5 fruit fly cellular contexts compared by ENCODE assay signal in the genomic region with DNA sequence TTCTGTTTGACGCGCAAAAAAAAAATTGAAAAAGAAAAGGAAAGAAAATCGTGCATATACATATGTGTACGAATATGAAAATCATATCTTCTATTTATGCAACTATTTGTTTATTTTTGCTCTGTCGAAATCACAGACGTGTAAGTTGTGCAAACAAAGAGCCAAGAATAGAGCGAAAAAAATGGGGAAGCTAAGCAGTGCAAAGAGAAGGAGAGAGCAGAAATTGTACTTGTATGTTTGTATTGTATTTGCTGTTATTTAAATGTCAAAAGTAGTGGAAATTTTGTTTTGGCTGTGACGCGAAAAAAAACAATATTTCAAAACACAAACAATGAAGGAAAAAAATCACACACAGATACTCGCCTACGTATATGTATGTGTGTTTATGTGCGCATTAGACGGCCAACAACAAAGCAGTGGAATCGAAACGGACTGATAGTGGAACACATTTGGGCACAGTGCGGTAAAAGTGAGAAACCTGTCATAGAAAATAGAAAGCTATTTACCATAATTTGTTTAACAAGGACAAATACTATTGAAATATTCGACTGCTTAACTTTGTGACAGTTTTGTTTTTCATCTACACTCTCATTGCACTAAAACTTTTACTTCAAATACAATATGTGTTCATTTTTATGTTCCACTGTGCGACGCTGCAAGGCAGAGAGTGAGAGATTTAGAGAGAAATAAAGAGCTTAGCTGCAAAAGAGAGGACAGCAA.
TF ChIP-seq lines count a peak whose summit lies in the region.

No protein-coding gene starts in this region.

- peak; percentile 40 for TF ChIP-seq CTCF in whole organism, embryonic (GFP tag; optimal IDR thresholded peaks at IDR 0.05; lab: Kevin White, UChicago)

TF ChIP-seq in whole organism, adult, 20 proteins besides CTCF, POLR2A, EP300 and RAD21 (continues in another document):
- TF ChIP-seq Clk (GFP tag; optimal IDR thresholded peaks at IDR 0.05; lab: Kevin White, UChicago) (peak; percentile 69), Hr96 (GFP tag; optimal IDR thresholded peaks at IDR 0.05; lab: Kevin White, UChicago) (peak; percentile 93), CG14711 (tag; optimal IDR thresholded peaks at IDR 0.05; lab: Kevin White, UChicago) (peak; percentile 91), CG5204 (GFP tag; optimal IDR thresholded peaks at IDR 0.05; lab: Kevin White, UChicago) (peak; percentile 83), CG12768 (GFP tag; optimal IDR thresholded peaks at IDR 0.05; lab: Kevin White, UChicago) (peak; percentile 88), cic (GFP tag; optimal IDR thresholded peaks at IDR 0.05; lab: Kevin White, UChicago) (peak; percentile 68), cnc (optimal IDR thresholded peaks at IDR 0.05; lab: Kevin White, UChicago) (no peak), CG1620 (GFP tag; optimal IDR thresholded peaks at IDR 0.05; lab: Kevin White, UChicago) (peak; percentile 82), tj (GFP tag; optimal IDR thresholded peaks at IDR 0.05; lab: Kevin White, UChicago) (peak; percentile 78), bab1 (GFP tag; optimal IDR thresholded peaks at IDR 0.05; lab: Kevin White, UChicago) (peak; percentile 95), Crg-1 (GFP tag; optimal IDR thresholded peaks at IDR 0.05; lab: Kevin White, UChicago) (peak; percentile 75), CG33017 (tag; optimal IDR thresholded peaks at IDR 0.05; lab: Kevin White, UChicago) (peak; percentile 89), CG11617 (GFP tag; optimal IDR thresholded peaks at IDR 0.05; lab: Kevin White, UChicago) (peak; percentile 93), ovo (GFP tag; optimal IDR thresholded peaks at IDR 0.05; lab: Kevin White, UChicago) (peak; percentile 64), Mnt (GFP tag; optimal IDR thresholded peaks at IDR 0.05; lab: Kevin White, UChicago) (peak; percentile 87), CG7045 (GFP tag; optimal IDR thresholded peaks at IDR 0.05; lab: Kevin White, UChicago) (peak; percentile 89)

TF ChIP-seq in whole organism, embryonic, 481 proteins besides CTCF, POLR2A, EP300 and RAD21 (continues in another document):
- TF ChIP-seq CG10979 (tag; optimal IDR thresholded peaks at IDR 0.05; lab: Kevin White, UChicago) (peak; percentile 94), CG10321 (GFP tag; IDR thresholded peaks at IDR 0.05; lab: Robert Waterston, UW) (peak; percentile 71), lab (GFP tag; optimal IDR thresholded peaks at IDR 0.05; lab: Kevin White, UChicago) (peak; percentile 96), CG34224 (GFP tag; IDR thresholded peaks at IDR 0.05; lab: Robert Waterston, UW; ENCODE audit: partially characterized antibody) (no peak; the same call in 2 of the 3 replicates), CG12769 (tag; optimal IDR thresholded peaks at IDR 0.05; lab: Kevin White, UChicago) (peak; percentile 96), Stat92E (GFP tag; optimal IDR thresholded peaks at IDR 0.05; lab: Kevin White, UChicago) (peak in 1 of 3 experiments; percentile 71), CG2202 (tag; optimal IDR thresholded peaks at IDR 0.05; lab: Kevin White, UChicago) (peak; percentile 89), CG12744 (GFP tag; optimal IDR thresholded peaks at IDR 0.05; lab: Kevin White, UChicago) (peak; percentile 91), Hr78 (GFP tag; optimal IDR thresholded peaks at IDR 0.05; lab: Kevin White, UChicago) (peak in 1 of 2 experiments; percentile 75), MTF-1 (GFP tag; optimal IDR thresholded peaks at IDR 0.05; lab: Kevin White, UChicago; ENCODE audit: borderline replicate concordance) (peak; percentile 82), tll (GFP tag; optimal IDR thresholded peaks at IDR 0.05; lab: Kevin White, UChicago) (no peak), CoRest (tag; optimal IDR thresholded peaks at IDR 0.05; lab: Kevin White, UChicago) (peak; percentile 93), CG13624 (GFP tag; optimal IDR thresholded peaks at IDR 0.05; lab: Kevin White, UChicago) (peak; percentile 91), zfh1 (GFP tag; IDR thresholded peaks at IDR 0.05; lab: Robert Waterston, UW) (peak; percentile 96), Nf-YA (GFP tag; IDR thresholded peaks at IDR 0.05; lab: Robert Waterston, UW) (peak; percentile 90)

TF ChIP-seq in whole organism, prepupa, 60 proteins besides CTCF, POLR2A, EP300 and RAD21 (continues in another document):
- peak; percentile 96 for TF ChIP-seq svp (GFP tag; lab: Kevin White, UChicago)
- peak; percentile 95 for TF ChIP-seq pdm3 (GFP tag; optimal IDR thresholded peaks at IDR 0.05; lab: Kevin White, UChicago)
- TF ChIP-seq CG6854 (GFP tag; optimal IDR thresholded peaks at IDR 0.05; lab: Kevin White, UChicago): peak; percentile 73
- peak; percentile 94 for TF ChIP-seq Eip75B (GFP tag; optimal IDR thresholded peaks at IDR 0.05; lab: Kevin White, UChicago)
- TF ChIP-seq Ets96B (tag; optimal IDR thresholded peaks at IDR 0.05; lab: Kevin White, UChicago): peak; percentile 90
- TF ChIP-seq Sox14 (GFP tag; optimal IDR thresholded peaks at IDR 0.05; lab: Kevin White, UChicago): peak; percentile 96
- TF ChIP-seq CG6163 (GFP tag; IDR thresholded peaks at IDR 0.05; lab: Robert Waterston, UW): peak; percentile 96
- TF ChIP-seq CG1621 (tag; optimal IDR thresholded peaks at IDR 0.05; lab: Kevin White, UChicago): peak; percentile 87
- peak; percentile 59 for TF ChIP-seq Blimp-1 (GFP tag; optimal IDR thresholded peaks at IDR 0.05; lab: Kevin White, UChicago)
- TF ChIP-seq ss (GFP tag; optimal IDR thresholded peaks at IDR 0.05; lab: Kevin White, UChicago): peak; percentile 70 to 83
- peak; percentile 90 for TF ChIP-seq CG34406 (GFP tag; optimal IDR thresholded peaks at IDR 0.05; lab: Kevin White, UChicago)
- TF ChIP-seq CG8632 (GFP tag; optimal IDR thresholded peaks at IDR 0.05; lab: Kevin White, UChicago): peak; percentile 88
- peak; percentile 92 for TF ChIP-seq vri (GFP tag; optimal IDR thresholded peaks at IDR 0.05; lab: Kevin White, UChicago)
- peak; percentile 95 for TF ChIP-seq CG4318 (GFP tag; optimal IDR thresholded peaks at IDR 0.05; lab: Kevin White, UChicago)
- peak; percentile 68 for TF ChIP-seq fkh (GFP tag; optimal IDR thresholded peaks at IDR 0.05; lab: Kevin White, UChicago)
- TF ChIP-seq CG8119 (GFP tag; IDR thresholded peaks at IDR 0.05; lab: Robert Waterston, UW): peak; percentile 98
- peak; percentile 95 for TF ChIP-seq net (GFP tag; optimal IDR thresholded peaks at IDR 0.05; lab: Kevin White, UChicago)
- peak; percentile 92 for TF ChIP-seq CG6792 (GFP tag; optimal IDR thresholded peaks at IDR 0.05; lab: Kevin White, UChicago)

TF ChIP-seq in whole organism, pupa, 21 proteins besides CTCF, POLR2A, EP300 and RAD21 (continues in another document):
- TF ChIP-seq CG13204 (GFP tag; optimal IDR thresholded peaks at IDR 0.05; lab: Kevin White, UChicago) (peak; percentile 53), CG34367 (tag; optimal IDR thresholded peaks at IDR 0.05; lab: Kevin White, UChicago) (peak; percentile 89), Pif1A (GFP tag; optimal IDR thresholded peaks at IDR 0.05; lab: Kevin White, UChicago) (peak; percentile 97), CG8301 (tag; optimal IDR thresholded peaks at IDR 0.05; lab: Kevin White, UChicago) (peak; percentile 96), CG14655 (GFP tag; optimal IDR thresholded peaks at IDR 0.05; lab: Kevin White, UChicago) (peak; percentile 96), Pif1B (GFP tag; optimal IDR thresholded peaks at IDR 0.05; lab: Kevin White, UChicago) (peak; percentile 90), CG15710 (tag; optimal IDR thresholded peaks at IDR 0.05; lab: Kevin White, UChicago) (peak; percentile 82), Snoo (tag; optimal IDR thresholded peaks at IDR 0.05; lab: Kevin White, UChicago) (peak; percentile 89), CG10348 (GFP tag; IDR thresholded peaks at IDR 0.05; lab: Robert Waterston, UW) (peak; percentile 82), CG9948 (tag; optimal IDR thresholded peaks at IDR 0.05; lab: Kevin White, UChicago) (peak; percentile 91), CG12605 (GFP tag; IDR thresholded peaks at IDR 0.05; lab: Robert Waterston, UW) (peak; percentile 96), fd96Ca (GFP tag; IDR thresholded peaks at IDR 0.05; lab: Robert Waterston, UW) (peak; percentile 97), gl (tag; optimal IDR thresholded peaks at IDR 0.05; lab: Kevin White, UChicago) (peak; percentile 86), EcR (GFP tag; optimal IDR thresholded peaks at IDR 0.05; lab: Kevin White, UChicago) (no peak), CG32121 (GFP tag; IDR thresholded peaks at IDR 0.05; lab: Robert Waterston, UW) (peak; percentile 97), CG8159 (tag; optimal IDR thresholded peaks at IDR 0.05; lab: Kevin White, UChicago) (peak; percentile 87), CG17806 (tag; optimal IDR thresholded peaks at IDR 0.05; lab: Kevin White, UChicago) (peak; percentile 92), Ets98B (GFP tag; IDR thresholded peaks at IDR 0.05; lab: Robert Waterston, UW) (peak; percentile 98), CG4496 (GFP tag; IDR thresholded peaks at IDR 0.05; lab: Robert Waterston, UW) (peak; percentile 98)

TF ChIP-seq in whole organism, wandering third instar larva, 38 proteins besides CTCF, POLR2A, EP300 and RAD21 (continues in another document):
- TF ChIP-seq OdsH (GFP tag; optimal IDR thresholded peaks at IDR 0.05; lab: Kevin White, UChicago): peak; percentile 93
- peak; percentile 67 for TF ChIP-seq Jra (GFP tag; optimal IDR thresholded peaks at IDR 0.05; lab: Kevin White, UChicago)
- no peak for TF ChIP-seq Abd-B (GFP tag; optimal IDR thresholded peaks at IDR 0.05; lab: Kevin White, UChicago)
- no peak for TF ChIP-seq Myc (optimal IDR thresholded peaks at IDR 0.05; lab: Kevin White, UChicago)
- TF ChIP-seq woc (GFP tag; optimal IDR thresholded peaks at IDR 0.05; lab: Kevin White, UChicago): peak; percentile 93
- TF ChIP-seq fru (GFP tag; optimal IDR thresholded peaks at IDR 0.05; lab: Kevin White, UChicago): peak; percentile 96
- peak; percentile 96 for TF ChIP-seq h (GFP tag; optimal IDR thresholded peaks at IDR 0.05; lab: Kevin White, UChicago)
- peak; percentile 42 for TF ChIP-seq dsf (GFP tag; optimal IDR thresholded peaks at IDR 0.05; lab: Kevin White, UChicago; ENCODE audit: borderline replicate concordance)
- peak; percentile 27 for TF ChIP-seq GATAd (GFP tag; optimal IDR thresholded peaks at IDR 0.05; lab: Kevin White, UChicago)
- no peak for TF ChIP-seq Vsx2 (GFP tag; optimal IDR thresholded peaks at IDR 0.05; lab: Kevin White, UChicago; ENCODE audit: partially characterized antibody)
- peak; percentile 78 for TF ChIP-seq CrebA (GFP tag; optimal IDR thresholded peaks at IDR 0.05; lab: Kevin White, UChicago; ENCODE audit: borderline replicate concordance)
- TF ChIP-seq ey (GFP tag; optimal IDR thresholded peaks at IDR 0.05; lab: Kevin White, UChicago): peak; percentile 96
- peak; percentile 89 for TF ChIP-seq brk (GFP tag; optimal IDR thresholded peaks at IDR 0.05; lab: Kevin White, UChicago)
- peak; percentile 80 for TF ChIP-seq sage (GFP tag; optimal IDR thresholded peaks at IDR 0.05; lab: Kevin White, UChicago)
- peak; percentile 81 for TF ChIP-seq tai (GFP tag; optimal IDR thresholded peaks at IDR 0.05; lab: Kevin White, UChicago)
- TF ChIP-seq dmrt93B (GFP tag; optimal IDR thresholded peaks at IDR 0.05; lab: Kevin White, UChicago): peak; percentile 72
- peak; percentile 92 for TF ChIP-seq Hnf4 (GFP tag; optimal IDR thresholded peaks at IDR 0.05; lab: Kevin White, UChicago)
- peak; percentile 57 for TF ChIP-seq Mio (GFP tag; optimal IDR thresholded peaks at IDR 0.05; lab: Kevin White, UChicago)
- TF ChIP-seq jim (GFP tag; optimal IDR thresholded peaks at IDR 0.05; lab: Kevin White, UChicago): no peak
- TF ChIP-seq pan (optimal IDR thresholded peaks at IDR 0.05; lab: Kevin White, UChicago): no peak
